Worm (Caenorhabditis elegans): ENCODE results near the gene C45G9.14.
"Not testable (repeated sequence)": the region's sequence is repeated elsewhere in the genome, so short reads cannot be mapped to it uniquely, and the experiment has no call there.

C45G9.14 gene

ce11 chrIII:5047740-5048139 lies 2.9 kb downstream of the C45G9.14 start, which contains the start of gene C45G9.5:
TSS of gene C45G9.5 (plus strand) at chrIII:5048117.
- TF ChIP-seq lin-11 (tag; optimal IDR thresholded peaks at IDR 0.05) (no peak), skn-1 (tag; optimal IDR thresholded peaks at IDR 0.05) (no peak), blmp-1 (tag; optimal IDR thresholded peaks at IDR 0.05; ENCODE audit: insufficient read depth) (no peak), elt-3 (tag; optimal IDR thresholded peaks at IDR 0.05) (no peak), Y55F3AM.14 (GFP tag; optimal IDR thresholded peaks at IDR 0.05) (no peak), mdl-1 (tag; optimal IDR thresholded peaks at IDR 0.05) (no peak), unc-55 (GFP tag; optimal IDR thresholded peaks at IDR 0.05) (no peak), F13H6.1 (tag; optimal IDR thresholded peaks at IDR 0.05) (no peak)

ce11 chrIII:5051949-5052348 lies 7.1 kb downstream of the C45G9.14 start, which contains the start of gene C45G9.15:
TSS of gene C45G9.15 (minus strand) at chrIII:5052049.
- TF ChIP-seq nhr-237 (tag; optimal IDR thresholded peaks at IDR 0.05), result no peak
- TF ChIP-seq nhr-10 (tag; optimal IDR thresholded peaks at IDR 0.05), result no peak
- no peak for TF ChIP-seq blmp-1 (tag; optimal IDR thresholded peaks at IDR 0.05; ENCODE audit: insufficient read depth)
- no peak for TF ChIP-seq nhr-12 (tag; optimal IDR thresholded peaks at IDR 0.05)
- no peak for TF ChIP-seq ama-1 (optimal IDR thresholded peaks at IDR 0.05)
- no peak for TF ChIP-seq ZK546.5 (tag; optimal IDR thresholded peaks at IDR 0.05)
- no peak for TF ChIP-seq lin-39 (tag; optimal IDR thresholded peaks at IDR 0.05)
- no peak for TF ChIP-seq nhr-6 (tag; optimal IDR thresholded peaks at IDR 0.05)

ce11 chrIII:5053541-5053940 lies 8.7 kb downstream of the C45G9.14 start, which contains the start of gene C45G9.8:
TSS of gene C45G9.8 (minus strand) at chrIII:5053641.
- TF ChIP-seq R02D3.7 (tag; optimal IDR thresholded peaks at IDR 0.05) (no peak), nhr-10 (tag; optimal IDR thresholded peaks at IDR 0.05) (no peak), alr-1 (tag; optimal IDR thresholded peaks at IDR 0.05) (no peak), unc-62 (GFP tag; optimal IDR thresholded peaks at IDR 0.05) (no peak), mdl-1 (tag; optimal IDR thresholded peaks at IDR 0.05) (no peak)

ce11 chrIII:5055709-5056108 lies 10.9 kb downstream of the C45G9.14 start, which contains the start of gene C45G9.9:
TSS of gene C45G9.9 (minus strand) at chrIII:5055809.
- not testable (repeated sequence) for TF ChIP-seq nhr-25 (tag; optimal IDR thresholded peaks at IDR 0.05); nhr-21 (tag; optimal IDR thresholded peaks at IDR 0.05); sma-3 (GFP tag; optimal IDR thresholded peaks at IDR 0.05)

ce11 chrIII:5061798-5062197 lies 17.0 kb downstream of the C45G9.14 start, which contains the start of gene C45G9.10:
TSS of gene C45G9.10 (minus strand) at chrIII:5061898.
- TF ChIP-seq nhr-23 (tag; optimal IDR thresholded peaks at IDR 0.05), result no peak
- no peak for TF ChIP-seq egl-27 (tag; optimal IDR thresholded peaks at IDR 0.05)
- no peak for TF ChIP-seq ztf-4 (tag; optimal IDR thresholded peaks at IDR 0.05)
- no peak for TF ChIP-seq C34F6.9 (tag; optimal IDR thresholded peaks at IDR 0.05)
- TF ChIP-seq unc-39 (tag; optimal IDR thresholded peaks at IDR 0.05), result no peak
- no peak for TF ChIP-seq R02D3.7 (tag; optimal IDR thresholded peaks at IDR 0.05)
- TF ChIP-seq mdl-1 (tag; optimal IDR thresholded peaks at IDR 0.05), result no peak
- TF ChIP-seq F13H6.1 (tag; optimal IDR thresholded peaks at IDR 0.05), result no peak
- TF ChIP-seq unc-55 (GFP tag; optimal IDR thresholded peaks at IDR 0.05), result no peak
- TF ChIP-seq ceh-82 (tag; optimal IDR thresholded peaks at IDR 0.05), result no peak
- TF ChIP-seq zag-1 (tag; optimal IDR thresholded peaks at IDR 0.05), result no peak

- TF ChIP-seq blmp-1 (tag; optimal IDR thresholded peaks at IDR 0.05; ENCODE audit: insufficient read depth); alr-1 (tag; optimal IDR thresholded peaks at IDR 0.05); ceh-16 (tag; optimal IDR thresholded peaks at IDR 0.05): not testable (repeated sequence)
Observed at ce11 chrIII:5062406-5062805, 17.6 kb downstream of the C45G9.14 start, which contains the start of gene C45G9.4. TSS of gene C45G9.4 (plus strand) at chrIII:5062706.

- TF ChIP-seq ZK546.5 (tag; optimal IDR thresholded peaks at IDR 0.05), result no peak
- TF ChIP-seq sma-3 (GFP tag; optimal IDR thresholded peaks at IDR 0.05), result peak; percentile 83
- TF ChIP-seq nhr-6 (tag; optimal IDR thresholded peaks at IDR 0.05), result peak; percentile 52
- TF ChIP-seq nhr-11 (tag; optimal IDR thresholded peaks at IDR 0.05), result no peak
- no peak for TF ChIP-seq elt-3 (tag; optimal IDR thresholded peaks at IDR 0.05)
- peak; percentile 20 for TF ChIP-seq nhr-129 (tag; optimal IDR thresholded peaks at IDR 0.05)
- peak; percentile 71 to 85 for TF ChIP-seq lsy-2 (tag; optimal IDR thresholded peaks at IDR 0.05)
- TF ChIP-seq mbf-1 (tag; optimal IDR thresholded peaks at IDR 0.05), result no peak
- TF ChIP-seq R02D3.7 (tag; optimal IDR thresholded peaks at IDR 0.05), result peak; percentile 11
- TF ChIP-seq alr-1 (tag; optimal IDR thresholded peaks at IDR 0.05), result no peak
- peak; percentile 73 for TF ChIP-seq F13H6.1 (tag; optimal IDR thresholded peaks at IDR 0.05)
- no peak for TF ChIP-seq nhr-10 (tag; optimal IDR thresholded peaks at IDR 0.05)
- no peak for TF ChIP-seq sem-4 (tag; optimal IDR thresholded peaks at IDR 0.05)
- TF ChIP-seq ztf-1 (GFP tag; conservative IDR thresholded peaks at IDR 0.05), result no peak
- TF ChIP-seq gmeb-1 (tag; optimal IDR thresholded peaks at IDR 0.05), result peak; percentile 94
- peak; percentile 74 for TF ChIP-seq lin-13 (GFP tag; optimal IDR thresholded peaks at IDR 0.05)
- TF ChIP-seq ceh-16 (tag; optimal IDR thresholded peaks at IDR 0.05), result no peak
- no peak for TF ChIP-seq dmd-4 (tag; optimal IDR thresholded peaks at IDR 0.05)
- TF ChIP-seq unc-39 (tag; optimal IDR thresholded peaks at IDR 0.05), result no peak
- TF ChIP-seq C34F6.9 (tag; optimal IDR thresholded peaks at IDR 0.05), result peak; percentile 75
- no peak for TF ChIP-seq zag-1 (tag; optimal IDR thresholded peaks at IDR 0.05)
- TF ChIP-seq egl-27 (tag; optimal IDR thresholded peaks at IDR 0.05), result no peak
- no peak for TF ChIP-seq nhr-25 (tag; optimal IDR thresholded peaks at IDR 0.05)
- no peak for TF ChIP-seq nhr-12 (tag; optimal IDR thresholded peaks at IDR 0.05)
Observed at ce11 chrIII:5068675-5069233, 23.9 kb downstream of the C45G9.14 start, which contains the start of the genes C45G9.11 and C45G9.2. TSS of gene C45G9.11 (minus strand) at chrIII:5068725. TSS of gene C45G9.2 (plus strand) at chrIII:5069066.
